Worm (Caenorhabditis elegans) whole organism, midembryonic: ENCODE data around the gene Y69H2.17.

Experiments
- T22C8.4 ChIP-seq: fragments of 200-800 bp; sonication (Bioruptor generic); IDR thresholded peaks from 2 replicates; pipeline ENCODE4 v1.3.6; 2022; ENCODE audit warnings: missing genetic modification characterization, missing compliant biosample characterization
- cog-1 ChIP-seq: sonication (generic microtip); optimal IDR thresholded peaks from 2 replicates; lab custom pipeline; 2016; ENCODE audit warnings: missing genetic modification characterization, missing compliant biosample characterization
- flt-1 ChIP-seq: fragments of 200-800 bp; sonication (Bioruptor generic); IDR thresholded peaks from 2 replicates; pipeline ENCODE4 v1.3.6; 2022; ENCODE audit warnings: missing genetic modification characterization, missing compliant biosample characterization
- klf-2 ChIP-seq: fragments of 200-800 bp; sonication (Bioruptor generic); conservative IDR thresholded peaks from 2 replicates; pipeline ENCODE4 v1.3.6; 2022; ENCODE audit warnings: missing genetic modification reagents, missing genetic modification characterization, missing compliant biosample characterization
- med-1 ChIP-seq: sonication (generic microtip); optimal IDR thresholded peaks from 2 replicates; lab custom pipeline; 2017; ENCODE audit warnings: missing genetic modification characterization, mild to moderate bottlenecking, missing compliant biosample characterization, antibody characterized with exemption, missing genetic modification reagents; ENCODE audit not compliant: insufficient read depth
- ref-1 ChIP-seq: fragments of 200-800 bp; sonication (Bioruptor generic); conservative IDR thresholded peaks from 2 replicates; pipeline ENCODE4 v1.3.6; 2022; ENCODE audit warnings: missing genetic modification reagents, missing genetic modification characterization, missing compliant biosample characterization
- tab-1 ChIP-seq: fragments of 200-800 bp; sonication (Bioruptor generic); IDR thresholded peaks from 2 replicates; pipeline ENCODE4 v1.3.6; 2022; ENCODE audit warnings: missing genetic modification characterization, missing compliant biosample characterization
- ztf-23 ChIP-seq: fragments of 200-800 bp; sonication (Bioruptor generic); IDR thresholded peaks from 2 replicates; pipeline ENCODE4 v1.3.6; 2022; ENCODE audit warnings: missing genetic modification reagents, missing genetic modification characterization, missing compliant biosample characterization
- ztf-29 ChIP-seq: fragments of 200-800 bp; sonication (Bioruptor generic); IDR thresholded peaks from 2 replicates; pipeline ENCODE4 v1.3.6; 2022; ENCODE audit warnings: missing genetic modification reagents, missing genetic modification characterization, missing compliant biosample characterization

Gene Y69H2.17

ce11 chrV:18689681-18690080, 4.9 kb downstream of the Y69H2.17 start, which contains the start of the genes ubc-19 and Y69H2.7:
TSS of gene ubc-19 (minus strand) at chrV:18689762.
TSS of gene Y69H2.7 (plus strand) at chrV:18689989.
- TF ChIP-seq tab-1 (GFP tag; lab: Robert Waterston, UW): no peak
- no peak for TF ChIP-seq ztf-29 (GFP tag; lab: Robert Waterston, UW)
- no peak for TF ChIP-seq ref-1
- TF ChIP-seq cog-1 (tag; lab: Kevin White, UChicago): no peak
- no peak for TF ChIP-seq med-1 (GFP tag; lab: Kevin White, UChicago)
- no peak for TF ChIP-seq flt-1 (GFP tag; lab: Robert Waterston, UW)

DNA sequence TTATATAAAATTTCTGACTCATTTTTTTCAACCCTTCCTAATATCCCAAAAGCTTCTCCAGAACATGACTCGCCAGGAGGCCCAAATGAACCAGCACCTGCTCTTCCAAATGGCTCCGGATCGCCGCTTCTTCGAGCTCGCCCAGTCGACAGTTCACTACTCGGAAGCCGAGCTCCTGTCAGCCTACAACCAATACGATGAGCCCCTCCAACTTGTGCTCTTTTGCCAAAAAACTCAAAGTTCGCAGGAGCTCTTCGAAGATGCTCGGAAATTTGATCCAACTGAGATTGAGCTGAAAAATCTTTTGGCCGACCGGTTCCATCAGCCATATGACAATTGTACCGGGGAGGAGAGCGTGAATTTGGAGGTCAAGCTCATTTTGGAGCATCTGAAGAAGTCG, 10.7 kb downstream of the Y69H2.17 start:
- no peak for TF ChIP-seq ztf-23 (GFP tag; lab: Robert Waterston, UW)

ce11 chrV:18699326-18699725, 14.6 kb downstream of the Y69H2.17 start, which contains the start of gene nhr-241:
TSS of gene nhr-241 (plus strand) at chrV:18699451.
- no peak for TF ChIP-seq ref-1
- TF ChIP-seq T22C8.4: no peak
- TF ChIP-seq ztf-29 (GFP tag; lab: Robert Waterston, UW): no peak
- no peak for TF ChIP-seq cog-1 (tag; lab: Kevin White, UChicago)
- TF ChIP-seq klf-2 (GFP tag; lab: Robert Waterston, UW): no peak
- no peak for TF ChIP-seq ztf-23 (GFP tag; lab: Robert Waterston, UW)
- TF ChIP-seq tab-1 (GFP tag; lab: Robert Waterston, UW): no peak
- no peak for TF ChIP-seq flt-1 (GFP tag; lab: Robert Waterston, UW)
- no peak for TF ChIP-seq med-1 (GFP tag; lab: Kevin White, UChicago)

- TF ChIP-seq T22C8.4: no peak
- TF ChIP-seq ztf-23 (GFP tag; lab: Robert Waterston, UW): no peak
- no peak for TF ChIP-seq tab-1 (GFP tag; lab: Robert Waterston, UW)
- TF ChIP-seq med-1 (GFP tag; lab: Kevin White, UChicago): no peak
- no peak for TF ChIP-seq cog-1 (tag; lab: Kevin White, UChicago)
- no peak for TF ChIP-seq klf-2 (GFP tag; lab: Robert Waterston, UW)
- TF ChIP-seq ztf-29 (GFP tag; lab: Robert Waterston, UW): no peak
- no peak for TF ChIP-seq flt-1 (GFP tag; lab: Robert Waterston, UW)
- no peak for TF ChIP-seq ref-1
Measured at ce11 chrV:18701306-18701705, 16.6 kb downstream of the Y69H2.17 start, which contains the start of gene Y69H2.9. TSS of gene Y69H2.9 (plus strand) at chrV:18701538.

- TF ChIP-seq T22C8.4: peak; percentile 49; the same call in 1 of the 2 replicates
- no peak; the same call in none of the 2 replicates for TF ChIP-seq ref-1
- no peak for TF ChIP-seq cog-1 (tag; lab: Kevin White, UChicago)
- no peak for TF ChIP-seq ztf-29 (GFP tag; lab: Robert Waterston, UW)
- TF ChIP-seq tab-1 (GFP tag; lab: Robert Waterston, UW): peak; percentile 57; the same call in 1 of the 2 replicates
Measured at ce11 chrV:18705319-18706062, 20.8 kb downstream of the Y69H2.17 start.

DNA sequence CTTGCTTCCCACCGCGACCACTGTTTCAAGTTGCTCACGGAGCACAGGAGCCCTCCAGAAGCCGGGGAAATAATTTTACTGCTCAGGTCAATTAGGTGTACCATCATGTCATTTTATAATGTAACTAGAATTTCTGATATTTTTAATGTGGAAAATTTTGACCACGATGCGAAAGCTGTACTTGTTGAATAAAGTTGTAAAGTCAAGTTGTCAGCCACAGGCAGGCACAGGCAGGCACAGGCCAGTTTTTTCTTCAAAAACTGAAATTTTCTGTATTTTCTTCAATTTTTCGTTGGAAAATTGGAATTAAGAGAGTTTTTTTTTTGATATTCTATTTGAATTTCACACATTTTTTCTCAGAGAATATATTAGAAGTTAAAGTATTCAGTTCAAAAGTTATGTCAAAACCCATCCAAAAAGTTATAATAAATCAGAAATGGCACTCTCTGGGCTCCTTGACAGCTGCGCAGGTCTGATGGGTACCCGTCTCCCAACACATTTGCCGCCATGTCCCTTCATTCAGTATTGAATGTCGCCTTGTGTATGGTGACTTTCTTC, 21.4 kb downstream of the Y69H2.17 start, which contains the start of gene Y17D7C.1:
Gene Y17D7C.1 (plus strand): TSS at position 508 of the 558 bp plus-strand sequence.
- TF ChIP-seq klf-2 (GFP tag; lab: Robert Waterston, UW): no peak
- TF ChIP-seq ref-1: no peak; the same call in 1 of the 2 replicates
- TF ChIP-seq ztf-23 (GFP tag; lab: Robert Waterston, UW): no peak
- no peak for TF ChIP-seq T22C8.4
- no peak for TF ChIP-seq cog-1 (tag; lab: Kevin White, UChicago)
- no peak for TF ChIP-seq med-1 (GFP tag; lab: Kevin White, UChicago)

ce11 chrV:18708015-18708414, 23.3 kb downstream of the Y69H2.17 start:
- TF ChIP-seq cog-1 (tag; lab: Kevin White, UChicago) (no peak), tab-1 (GFP tag; lab: Robert Waterston, UW) (no peak), flt-1 (GFP tag; lab: Robert Waterston, UW) (no peak), ztf-23 (GFP tag; lab: Robert Waterston, UW) (no peak), ref-1 (no peak), T22C8.4 (no peak), ztf-29 (GFP tag; lab: Robert Waterston, UW) (no peak), med-1 (GFP tag; lab: Kevin White, UChicago) (no peak), klf-2 (GFP tag; lab: Robert Waterston, UW) (no peak)

DNA sequence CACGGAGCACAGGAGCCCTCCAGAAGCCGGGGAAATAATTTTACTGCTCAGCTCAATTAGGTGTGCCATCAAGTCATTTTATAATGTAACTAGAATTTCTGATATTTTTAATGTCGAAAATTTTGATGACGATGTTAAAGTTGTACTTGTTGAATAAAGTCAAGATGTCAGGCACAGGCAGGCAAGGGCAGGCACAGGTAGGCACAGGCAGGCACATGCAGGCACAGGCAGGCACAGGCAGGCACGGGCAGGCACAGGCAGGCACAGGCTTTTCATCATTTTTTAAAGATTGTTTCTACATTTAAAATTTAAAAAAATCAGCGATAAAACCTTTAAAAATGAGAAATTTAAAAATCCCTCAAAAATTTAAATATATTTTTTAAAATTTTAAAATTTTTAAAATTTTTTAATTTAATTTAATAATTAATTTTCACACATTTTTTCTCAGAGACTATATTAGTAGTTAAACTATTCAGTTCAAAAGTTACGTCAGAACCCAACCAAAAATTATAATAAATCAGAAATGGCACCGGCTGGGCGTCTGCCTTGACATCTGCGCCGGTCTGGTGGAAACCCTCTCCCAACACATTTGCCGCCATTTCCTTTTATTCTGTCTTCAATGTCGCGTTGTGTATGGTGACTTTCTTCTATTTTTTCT, 24.6 kb downstream of the Y69H2.17 start, which contains the start of gene Y17D7C.6:
Gene Y17D7C.6 (plus strand): TSS at position 608 of the 658 bp plus-strand sequence.
- no peak for TF ChIP-seq flt-1 (GFP tag; lab: Robert Waterston, UW)
- no peak for TF ChIP-seq klf-2 (GFP tag; lab: Robert Waterston, UW)
- no peak for TF ChIP-seq med-1 (GFP tag; lab: Kevin White, UChicago)
- TF ChIP-seq T22C8.4: no peak; the same call in 1 of the 2 replicates
- no peak for TF ChIP-seq cog-1 (tag; lab: Kevin White, UChicago)
- TF ChIP-seq ztf-29 (GFP tag; lab: Robert Waterston, UW): no peak

ce11 chrV:18710045-18710490, 25.3 kb downstream of the Y69H2.17 start:
- TF ChIP-seq cog-1 (tag; lab: Kevin White, UChicago) (peak; percentile 84), flt-1 (GFP tag; lab: Robert Waterston, UW) (no peak), tab-1 (GFP tag; lab: Robert Waterston, UW) (peak; percentile 71; the same call in 1 of the 2 replicates)
